Fruit fly (Drosophila melanogaster) whole organism, wandering third instar larva: Measurements from ENCODE around the gene CG12531.

Experiments
- CG32264 ChIP-seq: fragments of 200-800 bp; sonication (Bioruptor generic); optimal IDR thresholded peaks from 2 replicates; lab custom pipeline; 2016; ENCODE audit warnings: missing biosample characterization, missing genetic modification characterization
- CG9705 ChIP-seq: fragments of 200-800 bp; sonication (Bioruptor generic); optimal IDR thresholded peaks from 2 replicates; lab custom pipeline; 2018; ENCODE audit warnings: missing biosample characterization, mild to moderate bottlenecking, missing genetic modification characterization
- CrebA ChIP-seq: fragments of 200-800 bp; sonication (Bioruptor generic); optimal IDR thresholded peaks from 2 replicates; lab custom pipeline; 2016; ENCODE audit warnings: missing biosample characterization, mild to moderate bottlenecking, missing genetic modification characterization, borderline replicate concordance
- Dif ChIP-seq: fragments of 200-275, 200-300 bp; sonication (Bioruptor generic); optimal IDR thresholded peaks from 2 replicates; lab custom pipeline; 2018; ENCODE audit warnings: missing biosample characterization, missing genetic modification characterization; ENCODE audit not compliant: partially characterized antibody
- Hnf4 ChIP-seq: fragments of 200-800 bp; sonication (Bioruptor generic); optimal IDR thresholded peaks from 2 replicates; lab custom pipeline; 2016; ENCODE audit warnings: missing biosample characterization, mild to moderate bottlenecking, missing genetic modification characterization
- Hr83 ChIP-seq: fragments of 200-300 bp; sonication (Bioruptor generic); optimal IDR thresholded peaks from 2 replicates; lab custom pipeline; 2016; ENCODE audit warnings: missing biosample characterization, mild to moderate bottlenecking, missing genetic modification characterization, moderate library complexity; ENCODE audit not compliant: poor library complexity, severe bottlenecking
- Jra ChIP-seq: sonication (Bioruptor generic); optimal IDR thresholded peaks from 2 replicates; lab custom pipeline; 2016; ENCODE audit warnings: missing biosample characterization, missing genetic modification characterization
- Mio ChIP-seq: sonication (Bioruptor generic); optimal IDR thresholded peaks from 2 replicates; lab custom pipeline; 2016; ENCODE audit warnings: missing biosample characterization, missing genetic modification characterization
- Myc ChIP-seq: fragments of >200 bp; optimal IDR thresholded peaks from 2 replicates; lab custom pipeline; 2017
- Rel ChIP-seq, 2 experiments: fragments of 200-800 bp; sonication (Bioruptor generic) in 1 of 2; optimal IDR thresholded peaks; 2 replicates in 1 of 2; 3 replicates in 1 of 2; lab custom pipeline; 2016 to 2019; ENCODE audit warnings: mild to moderate bottlenecking in 2 of 2, missing biosample characterization in 2 of 2, missing genetic modification characterization in 2 of 2, moderate library complexity in 1 of 2
- Vsx2 ChIP-seq: fragments of 200-300, 225-300 bp; sonication (Bioruptor generic); optimal IDR thresholded peaks from 2 replicates; lab custom pipeline; 2018; ENCODE audit warnings: missing biosample characterization, missing genetic modification characterization; ENCODE audit not compliant: partially characterized antibody
- br ChIP-seq: fragments of 200-800 bp; sonication (Bioruptor generic); optimal IDR thresholded peaks from 2 replicates; lab custom pipeline; 2016; ENCODE audit warnings: missing biosample characterization, missing genetic modification characterization
- brk ChIP-seq: fragments of 200-800 bp; sonication (Bioruptor generic); optimal IDR thresholded peaks from 2 replicates; lab custom pipeline; 2016; ENCODE audit warnings: missing biosample characterization, mild to moderate bottlenecking, missing genetic modification characterization
- dl ChIP-seq, 2 experiments: fragments of 175-275, 200-275 bp in 1 of 2; fragments of 200-275 bp in 1 of 2; sonication (Bioruptor generic); optimal IDR thresholded peaks; lab custom pipeline; 2018; ENCODE audit warnings: mild to moderate bottlenecking in 2 of 2, missing biosample characterization in 2 of 2, missing genetic modification characterization in 2 of 2, moderate library complexity in 2 of 2; ENCODE audit not compliant: partially characterized antibody in 2 of 2, insufficient read depth in 1 of 2
- ey ChIP-seq: fragments of 200-800 bp; sonication (Bioruptor generic); optimal IDR thresholded peaks from 2 replicates; lab custom pipeline; 2016; ENCODE audit warnings: missing biosample characterization, missing genetic modification characterization
- foxo ChIP-seq, 2 experiments: fragments of 200-800 bp; sonication (Bioruptor generic); optimal IDR thresholded peaks; 2 replicates in 1 of 2; 3 replicates in 1 of 2; lab custom pipeline; 2016 to 2017; ENCODE audit warnings: missing biosample characterization in 2 of 2, missing genetic modification characterization in 2 of 2
- fru ChIP-seq: fragments of 200-800 bp; sonication (Bioruptor generic); optimal IDR thresholded peaks from 3 replicates; lab custom pipeline; 2016; ENCODE audit warnings: missing biosample characterization, mild to moderate bottlenecking, missing genetic modification characterization
- h ChIP-seq: fragments of 200-800 bp; sonication (Bioruptor generic); optimal IDR thresholded peaks from 3 replicates; lab custom pipeline; 2016; ENCODE audit warnings: missing biosample characterization, mild to moderate bottlenecking, missing genetic modification characterization
- lola ChIP-seq: fragments of >200 bp; optimal IDR thresholded peaks from 2 replicates; lab custom pipeline; 2017; ENCODE audit warnings: missing biosample characterization, missing genetic modification characterization
- pan ChIP-seq: fragments of >200 bp; optimal IDR thresholded peaks from 2 replicates; lab custom pipeline; 2017
- psq ChIP-seq: fragments of 200-800 bp; sonication (Bioruptor generic); optimal IDR thresholded peaks from 3 replicates; lab custom pipeline; 2017; ENCODE audit warnings: missing biosample characterization, mild to moderate bottlenecking, missing genetic modification characterization, moderate library complexity
- rgr ChIP-seq: fragments of 200-800 bp; sonication (Bioruptor generic); optimal IDR thresholded peaks from 3 replicates; lab custom pipeline; 2016; ENCODE audit warnings: missing biosample characterization, mild to moderate bottlenecking, missing genetic modification characterization
- sage ChIP-seq: fragments of 200-800 bp; sonication (Bioruptor generic); optimal IDR thresholded peaks from 2 replicates; lab custom pipeline; 2016; ENCODE audit warnings: missing biosample characterization, mild to moderate bottlenecking, missing genetic modification characterization
- tai ChIP-seq: sonication (Bioruptor generic); optimal IDR thresholded peaks from 2 replicates; lab custom pipeline; 2016; ENCODE audit warnings: missing biosample characterization, missing genetic modification characterization
- usp ChIP-seq: fragments of >200 bp; optimal IDR thresholded peaks from 2 replicates; lab custom pipeline; 2017; ENCODE audit warnings: missing biosample characterization, missing genetic modification characterization

Gene CG12531

DNA sequence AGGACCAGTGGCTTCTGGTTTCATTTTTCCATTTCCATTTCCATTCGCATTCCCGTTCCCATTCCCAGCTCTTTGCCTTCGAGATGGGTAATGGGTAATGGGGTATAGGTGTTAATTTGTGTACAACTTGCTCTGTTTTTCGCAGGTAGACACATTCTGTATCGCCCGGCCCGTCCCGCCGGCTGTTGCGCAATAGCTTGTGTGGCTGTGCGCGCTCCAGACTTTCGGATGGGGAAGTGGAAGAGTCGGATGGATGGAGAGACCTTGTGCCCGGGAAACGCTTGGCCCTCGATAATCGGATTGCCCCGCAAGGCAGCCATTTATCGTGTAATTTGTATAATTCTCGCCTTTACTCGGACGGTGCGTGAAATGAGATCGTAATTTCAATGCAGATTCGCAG lies 35.0 kb downstream of the CG12531 start:
- TF ChIP-seq psq (GFP tag; lab: Kevin White, UChicago), result no peak
- no peak for TF ChIP-seq Myc (lab: Kevin White, UChicago)
- no peak for TF ChIP-seq CG9705 (GFP tag; lab: Kevin White, UChicago)
- no peak for TF ChIP-seq br (GFP tag; lab: Kevin White, UChicago)
- TF ChIP-seq CrebA (GFP tag; lab: Kevin White, UChicago), result no peak
- TF ChIP-seq Rel (GFP tag; optimal IDR thresholded peaks at IDR 0.05; lab: Kevin White, UChicago), result no peak
- no peak for TF ChIP-seq Rel (tag; optimal IDR thresholded peaks at IDR 0.05; lab: Kevin White, UChicago)

DNA sequence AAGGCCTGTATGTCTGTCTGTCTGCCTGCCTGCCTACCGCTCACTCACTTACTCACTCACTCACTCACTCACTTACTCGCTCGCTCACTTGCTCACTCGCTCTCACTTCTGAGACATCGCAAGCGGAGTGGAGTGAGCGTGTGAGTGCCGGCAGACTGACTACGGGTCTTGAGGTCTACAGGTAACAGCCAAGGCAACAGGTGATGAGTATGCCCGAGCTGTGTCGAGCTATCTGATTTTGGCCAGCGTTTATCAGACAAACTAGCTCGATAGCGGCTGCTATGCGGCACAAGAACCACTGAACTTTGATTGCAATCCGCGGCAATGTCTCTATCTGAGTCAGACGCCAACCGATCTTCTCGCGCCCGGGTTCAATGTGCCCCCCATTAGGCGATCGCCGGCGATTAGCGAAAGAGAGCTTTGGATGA lies 35.4 kb downstream of the CG12531 start:
- TF ChIP-seq Hr83 (peak; percentile 38), Dif (GFP tag; lab: Kevin White, UChicago) (peak; percentile 63), brk (GFP tag; lab: Kevin White, UChicago) (no peak), sage (no peak), dl (GFP tag; optimal IDR thresholded peaks at IDR 0.05; lab: Kevin White, UChicago; ENCODE audit: insufficient read depth in 1 of 2, partially characterized antibody in 2 of 2) (peak in 1 of 2 experiments; percentile 44), Vsx2 (no peak), h (GFP tag; lab: Kevin White, UChicago) (peak; percentile 14)

DNA sequence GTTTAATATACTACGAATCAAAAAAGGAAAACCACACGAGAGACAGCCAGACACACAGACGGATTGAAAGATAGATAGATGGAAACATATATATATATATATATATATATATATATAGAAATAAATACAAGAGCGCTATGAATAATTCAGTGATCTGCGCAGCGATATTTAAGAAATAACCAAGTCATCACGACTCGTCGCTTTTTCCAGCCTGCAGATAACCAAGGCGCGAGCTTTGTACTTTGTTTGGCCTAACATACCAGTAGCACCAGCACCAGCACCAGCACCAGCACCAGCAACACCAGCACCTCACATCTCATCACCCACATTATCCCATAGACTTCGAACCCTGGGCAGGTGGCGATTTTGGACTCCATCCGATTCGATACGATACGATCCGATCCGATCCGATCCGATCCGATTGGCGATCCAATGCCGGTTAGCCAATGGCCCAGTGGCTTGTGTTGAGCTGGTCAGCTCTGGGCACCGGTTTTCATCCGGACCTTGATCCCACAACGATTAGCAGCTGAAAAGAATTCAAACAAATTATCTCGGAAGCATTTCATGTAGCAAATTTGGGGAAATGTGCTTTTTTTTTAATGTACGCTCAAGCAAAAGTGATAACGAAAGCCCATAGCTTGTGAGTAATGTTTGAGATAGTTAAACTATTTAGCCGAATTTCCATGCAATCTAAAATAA lies 36.1 kb downstream of the CG12531 start:
- TF ChIP-seq sage (no peak), Rel (GFP tag; optimal IDR thresholded peaks at IDR 0.05; lab: Kevin White, UChicago) (no peak), Rel (tag; optimal IDR thresholded peaks at IDR 0.05; lab: Kevin White, UChicago) (peak; percentile 15), usp (GFP tag; lab: Kevin White, UChicago) (no peak), ey (no peak), Hnf4 (GFP tag; lab: Kevin White, UChicago) (peak; percentile 63)

DNA sequence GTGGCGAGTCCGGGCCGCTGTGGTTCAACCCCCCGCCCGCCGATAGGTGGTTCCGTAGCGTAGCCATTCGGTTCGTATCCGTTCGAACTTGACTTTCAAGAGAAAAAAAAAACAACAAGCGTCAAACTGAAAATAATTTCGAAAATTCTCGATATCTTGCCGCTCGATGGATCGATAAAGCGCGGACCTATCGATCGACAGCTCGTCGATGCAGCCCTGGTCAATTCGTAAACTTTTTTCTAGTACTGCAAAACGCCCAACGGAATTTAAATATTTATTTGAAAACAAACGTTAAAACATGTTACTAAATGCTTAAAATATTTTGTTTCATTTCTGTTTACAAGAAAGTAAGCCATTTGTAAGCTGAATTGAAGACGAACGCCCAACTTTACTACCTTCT lies 43.4 kb downstream of the CG12531 start:
- TF ChIP-seq Jra (GFP tag; lab: Kevin White, UChicago), result no peak
- TF ChIP-seq Hr83, result peak; percentile 6
- no peak for TF ChIP-seq brk (GFP tag; lab: Kevin White, UChicago)
- peak in 1 of 2 experiments; percentile 18 for TF ChIP-seq foxo (GFP tag; optimal IDR thresholded peaks at IDR 0.05; lab: Kevin White, UChicago)
- TF ChIP-seq h (GFP tag; lab: Kevin White, UChicago), result no peak
- TF ChIP-seq CG32264, result no peak
- TF ChIP-seq, all 38 proteins: peak for 2

DNA sequence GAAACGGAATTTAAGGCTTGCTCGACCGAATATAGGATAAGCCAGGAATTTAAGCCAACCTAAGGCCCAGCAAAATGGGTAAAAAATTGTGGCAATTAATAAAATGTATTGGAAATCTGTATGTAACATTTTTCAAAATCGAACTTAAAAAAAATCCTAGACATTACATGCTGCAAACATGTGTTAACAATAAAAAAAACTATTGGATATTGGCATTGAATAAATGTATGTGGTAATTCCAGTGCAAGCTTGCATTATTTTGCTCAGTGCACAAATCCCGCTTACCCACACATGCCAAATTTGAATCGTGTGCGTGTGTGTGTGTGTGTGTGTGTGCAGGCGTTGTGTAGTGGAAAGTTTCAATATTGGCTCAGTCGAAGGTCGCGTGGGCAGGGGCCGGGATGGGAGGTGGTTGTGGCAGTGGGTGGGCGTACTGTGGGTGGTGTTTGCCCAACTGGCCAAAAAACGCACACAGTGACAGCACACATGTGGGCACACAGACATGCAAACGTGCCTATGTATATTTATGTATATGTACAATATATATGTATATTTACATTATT lies 44.8 kb downstream of the CG12531 start:
- no peak for TF ChIP-seq Mio (GFP tag; lab: Kevin White, UChicago)
- peak in 1 of 2 experiments; percentile 24 for TF ChIP-seq foxo (GFP tag; optimal IDR thresholded peaks at IDR 0.05; lab: Kevin White, UChicago)
- TF ChIP-seq rgr (GFP tag; lab: Kevin White, UChicago), result peak; percentile 1
- TF ChIP-seq ey, result peak; percentile 13
- TF ChIP-seq pan, result no peak
- no peak for TF ChIP-seq Dif (GFP tag; lab: Kevin White, UChicago)
- peak; percentile 12 for TF ChIP-seq h (GFP tag; lab: Kevin White, UChicago)
- peak; percentile 3 for TF ChIP-seq fru (GFP tag; lab: Kevin White, UChicago)

DNA sequence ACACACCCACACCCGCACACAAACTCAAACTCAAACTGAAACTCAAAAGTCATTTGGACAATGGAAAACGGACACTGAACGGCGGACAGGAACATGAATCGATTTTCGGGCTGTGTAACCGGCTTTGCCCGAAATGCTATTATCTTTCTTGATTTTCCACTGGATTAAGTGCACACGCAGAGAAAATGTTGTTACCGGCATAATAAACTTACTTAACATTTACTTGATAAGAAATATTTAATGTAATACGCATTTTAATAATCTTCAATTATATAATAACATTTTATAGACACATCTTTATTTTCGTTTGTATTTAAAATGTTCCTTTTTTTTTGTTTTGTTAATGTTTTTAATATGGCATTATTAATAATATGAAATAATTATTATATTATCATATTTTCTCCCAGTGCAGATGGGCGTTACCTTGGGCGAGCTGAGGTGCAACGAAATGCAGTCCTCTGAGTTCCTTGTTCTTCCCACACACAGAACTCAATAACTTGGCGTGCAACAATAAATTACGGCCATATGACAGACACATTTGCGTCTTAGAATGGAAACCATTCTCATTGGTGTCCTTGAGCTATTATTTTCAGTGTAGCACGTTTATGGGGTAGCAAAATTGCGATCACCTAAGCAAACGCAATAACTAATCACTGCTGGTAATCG lies 46.2 kb downstream of the CG12531 start, which contains the start of gene CG12702:
TSS of gene CG12702 (minus strand) at position 51 of the 666 bp plus-strand sequence.
- no peak for TF ChIP-seq tai (GFP tag; lab: Kevin White, UChicago)
- TF ChIP-seq lola, result no peak
- TF ChIP-seq usp (GFP tag; lab: Kevin White, UChicago), result no peak
- no peak for TF ChIP-seq dl (GFP tag; optimal IDR thresholded peaks at IDR 0.05; lab: Kevin White, UChicago; ENCODE audit: insufficient read depth in 1 of 2, partially characterized antibody in 2 of 2)
